Worm (Caenorhabditis elegans) whole organism, L1 larva: ENCODE data around the gene F38C2.4.

Source experiments
- F16B12.6 ChIP-seq: fragments of 150-350 bp; optimal IDR thresholded peaks from 2 replicates; lab custom pipeline; 2014; ENCODE audit warnings: missing biosample characterization, missing genetic modification characterization
- alr-1 ChIP-seq: fragments of 200-800 bp; sonication (Bioruptor generic); optimal IDR thresholded peaks from 2 replicates; lab custom pipeline; 2018; ENCODE audit warnings: borderline replicate concordance, mild to moderate bottlenecking, missing genetic modification characterization, missing compliant biosample characterization
- ceh-63 ChIP-seq: fragments of 200-800 bp; sonication (Bioruptor generic); optimal IDR thresholded peaks from 2 replicates; lab custom pipeline; 2018; ENCODE audit warnings: mild to moderate bottlenecking, missing genetic modification characterization, missing compliant biosample characterization
- ceh-82 ChIP-seq, 3 experiments: fragments of 150-350 bp in 1 of 3; sonication (generic microtip) in 2 of 3; optimal IDR thresholded peaks; 2 replicates each; lab custom pipeline; 2014 to 2017; ENCODE audit warnings: missing biosample characterization in 3 of 3, missing genetic modification characterization in 3 of 3
- ceh-90 ChIP-seq: sonication (generic microtip); optimal IDR thresholded peaks from 2 replicates; lab custom pipeline; 2016; ENCODE audit warnings: missing genetic modification characterization, missing compliant biosample characterization
- dpl-1 ChIP-seq, 3 experiments: fragments of 150-350 bp in 2 of 3; sonication (generic microtip) in 1 of 3; optimal IDR thresholded peaks; 2 replicates each; lab custom pipeline; 2014 to 2017; ENCODE audit warnings: missing biosample characterization in 3 of 3, missing genetic modification characterization in 3 of 3, missing genetic modification reagents in 3 of 3
- efl-3 ChIP-seq: fragments of 200-800 bp; sonication (Bioruptor generic); optimal IDR thresholded peaks from 2 replicates; lab custom pipeline; 2018; ENCODE audit warnings: mild to moderate bottlenecking, missing genetic modification characterization, missing compliant biosample characterization
- egl-13 ChIP-seq: sonication (generic microtip); optimal IDR thresholded peaks from 2 replicates; lab custom pipeline; 2016; ENCODE audit warnings: missing genotype, missing genetic modification reagents, missing genetic modification characterization, missing compliant biosample characterization
- egl-27 ChIP-seq, 2 experiments: fragments of 150-350 bp in 1 of 2; sonication (generic microtip); optimal IDR thresholded peaks; 3 replicates each; lab custom pipeline; 2017 to 2018; ENCODE audit warnings: missing biosample characterization in 2 of 2, missing genetic modification characterization in 2 of 2, missing genetic modification reagents in 2 of 2
- fkh-10 ChIP-seq: sonication (generic microtip); optimal IDR thresholded peaks from 2 replicates; lab custom pipeline; 2017; ENCODE audit warnings: missing biosample characterization, missing genetic modification reagents, missing genetic modification characterization
- fkh-8 ChIP-seq: sonication (generic microtip); optimal IDR thresholded peaks from 2 replicates; lab custom pipeline; 2016; ENCODE audit warnings: mild to moderate bottlenecking, missing genetic modification characterization, missing compliant biosample characterization
- fos-1 ChIP-seq: fragments of 150-350 bp; optimal IDR thresholded peaks from 2 replicates; lab custom pipeline; 2014; ENCODE audit warnings: missing biosample characterization, missing genetic modification characterization
- hlh-17 ChIP-seq: fragments of 200-800 bp; sonication (Bioruptor generic); optimal IDR thresholded peaks from 2 replicates; lab custom pipeline; 2018; ENCODE audit warnings: missing genetic modification characterization, mild to moderate bottlenecking, missing compliant biosample characterization, moderate library complexity, borderline replicate concordance
- hlh-4 ChIP-seq: sonication (generic microtip); optimal IDR thresholded peaks from 2 replicates; lab custom pipeline; 2016; ENCODE audit warnings: mild to moderate bottlenecking, missing genetic modification characterization, missing compliant biosample characterization
- irx-1 ChIP-seq: sonication (generic microtip); optimal IDR thresholded peaks from 2 replicates; lab custom pipeline; 2016; ENCODE audit warnings: missing genetic modification characterization, missing compliant biosample characterization
- jun-1 ChIP-seq: fragments of 150-350 bp; optimal IDR thresholded peaks from 2 replicates; lab custom pipeline; 2014; ENCODE audit warnings: missing biosample characterization, missing genetic modification reagents, missing genetic modification characterization
- lir-3 ChIP-seq: sonication (generic microtip); optimal IDR thresholded peaks from 2 replicates; lab custom pipeline; 2016; ENCODE audit warnings: mild to moderate bottlenecking, missing genetic modification characterization, moderate library complexity, missing compliant biosample characterization; ENCODE audit not compliant: poor library complexity
- mdl-1 ChIP-seq, 2 experiments: fragments of 150-350 bp; optimal IDR thresholded peaks; 2 replicates each; lab custom pipeline; 2014 to 2017; ENCODE audit warnings: missing biosample characterization in 2 of 2, missing genetic modification characterization in 2 of 2, inconsistent platforms in 1 of 2
- mef-2 ChIP-seq: fragments of 150-350 bp; optimal IDR thresholded peaks from 2 replicates; lab custom pipeline; 2014; ENCODE audit warnings: missing biosample characterization, missing genetic modification characterization
- mep-1 ChIP-seq: fragments of 150-350 bp; optimal IDR thresholded peaks from 2 replicates; lab custom pipeline; 2014; ENCODE audit warnings: missing biosample characterization, missing genetic modification characterization
- nhr-12 ChIP-seq: sonication (generic microtip); optimal IDR thresholded peaks from 2 replicates; lab custom pipeline; 2017; ENCODE audit warnings: missing biosample characterization, missing genetic modification characterization
- nhr-20 ChIP-seq: sonication (generic microtip); optimal IDR thresholded peaks from 2 replicates; lab custom pipeline; 2016; ENCODE audit warnings: mild to moderate bottlenecking, missing genetic modification characterization, missing compliant biosample characterization
- nhr-47 ChIP-seq: sonication (generic microtip); optimal IDR thresholded peaks from 2 replicates; lab custom pipeline; 2016; ENCODE audit warnings: mild to moderate bottlenecking, missing genetic modification characterization, moderate library complexity, missing compliant biosample characterization
- nhr-84 ChIP-seq: sonication (generic microtip); optimal IDR thresholded peaks from 2 replicates; lab custom pipeline; 2017; ENCODE audit warnings: missing biosample characterization, missing genetic modification characterization
- pag-3 ChIP-seq: sonication (generic microtip); optimal IDR thresholded peaks from 2 replicates; lab custom pipeline; 2017; ENCODE audit warnings: missing genetic modification characterization, mild to moderate bottlenecking, missing compliant biosample characterization, antibody characterized with exemption, borderline replicate concordance; ENCODE audit not compliant: insufficient read depth
- pax-3 ChIP-seq: fragments of 200-800 bp; sonication (Bioruptor generic); optimal IDR thresholded peaks from 2 replicates; lab custom pipeline; 2018; ENCODE audit warnings: mild to moderate bottlenecking, missing genetic modification characterization, moderate library complexity, missing compliant biosample characterization
- rnt-1 ChIP-seq: sonication (generic microtip); optimal IDR thresholded peaks from 2 replicates; lab custom pipeline; 2016; ENCODE audit warnings: mild to moderate bottlenecking, missing genetic modification characterization, moderate library complexity, missing compliant biosample characterization
- skn-1 ChIP-seq: fragments of 150-350 bp; optimal IDR thresholded peaks from 2 replicates; lab custom pipeline; 2014; ENCODE audit warnings: missing biosample characterization, missing genetic modification characterization
- sox-4 ChIP-seq: sonication (generic microtip); optimal IDR thresholded peaks from 2 replicates; lab custom pipeline; 2016; ENCODE audit warnings: missing genetic modification characterization, missing compliant biosample characterization
- tlp-1 ChIP-seq: fragments of 150-350 bp; optimal IDR thresholded peaks from 2 replicates; lab custom pipeline; 2014; ENCODE audit warnings: missing biosample characterization, missing genetic modification characterization
- unc-130 ChIP-seq: fragments of 150-350 bp; optimal IDR thresholded peaks from 2 replicates; lab custom pipeline; 2017; ENCODE audit warnings: missing biosample characterization, missing genetic modification characterization, inconsistent platforms
- unc-62 ChIP-seq: fragments of 150-350 bp; optimal IDR thresholded peaks from 2 replicates; lab custom pipeline; 2014; ENCODE audit warnings: missing biosample characterization, missing genetic modification reagents, missing genetic modification characterization
- unc-86 ChIP-seq: sonication (generic microtip); optimal IDR thresholded peaks from 2 replicates; lab custom pipeline; 2016; ENCODE audit warnings: missing genetic modification characterization, missing compliant biosample characterization
- unc-98 ChIP-seq: fragments of 200-800 bp; sonication (Bioruptor generic); IDR thresholded peaks from 2 replicates; pipeline ENCODE4 v1.3.6; 2022; ENCODE audit warnings: missing genetic modification characterization, missing compliant biosample characterization
- ztf-11 ChIP-seq, 2 experiments: sonication (generic microtip); optimal IDR thresholded peaks; 2 replicates each; lab custom pipeline; 2016 to 2017; ENCODE audit warnings: missing genetic modification characterization in 2 of 2, missing biosample characterization in 1 of 2, missing compliant biosample characterization in 1 of 2
- ztf-4 ChIP-seq: fragments of 150-350 bp; optimal IDR thresholded peaks from 2 replicates; lab custom pipeline; 2014; ENCODE audit warnings: missing biosample characterization, missing genetic modification characterization

F38C2.4 gene

ce11 chrIV:16270955-16271354, at the start of gene F38C2.4:
F38C2.4 (plus strand) TSS chrIV:16271255.
- TF ChIP-seq ceh-82 (tag; optimal IDR thresholded peaks at IDR 0.05; lab: Kevin White, UChicago) (no peak), F16B12.6 (no peak), sox-4 (tag; lab: Kevin White, UChicago) (no peak), ceh-90 (tag; lab: Kevin White, UChicago) (no peak), nhr-84 (tag; lab: Kevin White, UChicago) (no peak), ztf-11 (tag; optimal IDR thresholded peaks at IDR 0.05; lab: Kevin White, UChicago) (no peak), pag-3 (no peak), ceh-63 (GFP tag; lab: Kevin White, UChicago) (no peak), fkh-8 (tag; lab: Kevin White, UChicago) (no peak), alr-1 (tag; lab: Kevin White, UChicago) (no peak), fos-1 (tag; lab: Kevin White, UChicago) (no peak), lir-3 (tag; lab: Kevin White, UChicago) (no peak), rnt-1 (tag; lab: Kevin White, UChicago) (no peak), unc-98 (GFP tag; lab: Robert Waterston, UW) (no peak), egl-27 (tag; optimal IDR thresholded peaks at IDR 0.05; lab: Kevin White, UChicago) (no peak), jun-1 (no peak), egl-13 (tag; lab: Kevin White, UChicago) (no peak)

- TF ChIP-seq dpl-1 (GFP tag; optimal IDR thresholded peaks at IDR 0.05; lab: Kevin White, UChicago) (no peak), nhr-47 (tag; lab: Kevin White, UChicago) (no peak), hlh-4 (tag; lab: Kevin White, UChicago) (no peak), rnt-1 (tag; lab: Kevin White, UChicago) (no peak), irx-1 (no peak), nhr-20 (no peak), lir-3 (tag; lab: Kevin White, UChicago) (no peak), unc-62 (no peak), tlp-1 (tag; lab: Kevin White, UChicago) (no peak)
Measured at ce11 chrIV:16221559-16221958, 49.5 kb upstream of the F38C2.4 start, which contains the start of gene srv-11. srv-11 (minus strand) TSS chrIV:16221659.

- TF ChIP-seq ceh-90 (tag; lab: Kevin White, UChicago) (no peak), hlh-17 (GFP tag; lab: Kevin White, UChicago) (no peak), rnt-1 (tag; lab: Kevin White, UChicago) (no peak), mef-2 (tag; lab: Kevin White, UChicago) (no peak), ztf-4 (tag; lab: Kevin White, UChicago) (no peak), unc-130 (no peak), pax-3 (tag; lab: Kevin White, UChicago) (no peak), fkh-10 (GFP tag; lab: Kevin White, UChicago) (no peak), skn-1 (no peak), efl-3 (GFP tag; lab: Kevin White, UChicago) (no peak), hlh-4 (tag; lab: Kevin White, UChicago) (no peak), nhr-12 (tag; lab: Kevin White, UChicago) (no peak), nhr-47 (tag; lab: Kevin White, UChicago) (no peak), dpl-1 (GFP tag; optimal IDR thresholded peaks at IDR 0.05; lab: Kevin White, UChicago) (no peak)
- TF ChIP-seq, all 84 proteins: peak for 0
Measured at ce11 chrIV:16225747-16226146, 45.3 kb upstream of the F38C2.4 start, which contains the start of gene H25K10.4. H25K10.4 (plus strand) TSS chrIV:16226047.

- TF ChIP-seq hlh-4 (tag; lab: Kevin White, UChicago) (no peak), mep-1 (tag; lab: Kevin White, UChicago) (no peak), mdl-1 (tag; optimal IDR thresholded peaks at IDR 0.05; lab: Kevin White, UChicago) (no peak), unc-86 (tag; lab: Kevin White, UChicago) (no peak), dpl-1 (GFP tag; optimal IDR thresholded peaks at IDR 0.05; lab: Kevin White, UChicago) (no peak), nhr-12 (tag; lab: Kevin White, UChicago) (no peak), rnt-1 (tag; lab: Kevin White, UChicago) (no peak)
Measured at ce11 chrIV:16230464-16230863, 40.6 kb upstream of the F38C2.4 start.
